Worm (Caenorhabditis elegans) whole organism, young adult: ENCODE results near the gene rpb-12.
A peak's percentile ranks its signal among the peaks of the same experiment; 100 is the strongest.

Experiments used
- B0019.2 ChIP-seq: fragments of 200-800 bp; sonication (Bioruptor generic); conservative IDR thresholded peaks from 2 replicates; pipeline ENCODE4 v1.3.6; 2022; ENCODE audit warnings: missing genetic modification reagents, missing genetic modification characterization, missing compliant biosample characterization
- D2030.7 ChIP-seq: fragments of 200-800 bp; sonication (Bioruptor generic); IDR thresholded peaks from 2 replicates; pipeline ENCODE4 v1.3.6; 2022; ENCODE audit warnings: missing genetic modification reagents, missing genetic modification characterization, missing compliant biosample characterization
- F33H1.4 ChIP-seq: fragments of 200-800 bp; sonication (Bioruptor generic); IDR thresholded peaks from 2 replicates; pipeline ENCODE4 v1.3.6; 2022; ENCODE audit warnings: missing genetic modification reagents, missing genetic modification characterization, missing compliant biosample characterization
- F39B2.1 ChIP-seq: fragments of 200-800 bp; sonication (Bioruptor generic); IDR thresholded peaks from 2 replicates; pipeline ENCODE4 v1.3.6; 2022; ENCODE audit warnings: missing genetic modification reagents, missing genetic modification characterization, missing compliant biosample characterization
- F55B11.4 ChIP-seq: sonication (generic microtip); optimal IDR thresholded peaks from 2 replicates; lab custom pipeline; 2016; ENCODE audit warnings: missing compliant biosample characterization, missing genetic modification characterization, borderline replicate concordance; ENCODE audit not compliant: insufficient read depth
- Y79H2A.3 ChIP-seq: fragments of 200-800 bp; sonication (Bioruptor generic); conservative IDR thresholded peaks from 2 replicates; pipeline ENCODE4 v1.3.6; 2022; ENCODE audit warnings: missing genetic modification reagents, missing genetic modification characterization, missing compliant biosample characterization
- athp-1 ChIP-seq: sonication (generic microtip); optimal IDR thresholded peaks from 2 replicates; lab custom pipeline; 2017; ENCODE audit warnings: mild to moderate bottlenecking, missing genetic modification characterization, missing compliant biosample characterization
- attf-3 ChIP-seq: fragments of 200-800 bp; sonication (Bioruptor generic); conservative IDR thresholded peaks from 2 replicates; pipeline ENCODE4 v1.3.6; 2022; ENCODE audit warnings: missing genetic modification reagents, missing genetic modification characterization, missing compliant biosample characterization
- attf-5 ChIP-seq: fragments of 200-800 bp; sonication (Bioruptor generic); optimal IDR thresholded peaks from 2 replicates; lab custom pipeline; 2018; ENCODE audit warnings: mild to moderate bottlenecking, missing genetic modification characterization, missing compliant biosample characterization
- bed-2 ChIP-seq: fragments of 200-800 bp; sonication (Bioruptor generic); IDR thresholded peaks from 2 replicates; pipeline ENCODE4 v1.3.6; 2022; ENCODE audit warnings: missing genetic modification reagents, missing genetic modification characterization, missing compliant biosample characterization
- cebp-2 ChIP-seq: fragments of 200-800 bp; sonication (Bioruptor generic); IDR thresholded peaks from 2 replicates; pipeline ENCODE4 v1.3.6; 2022; ENCODE audit warnings: missing genetic modification characterization, missing compliant biosample characterization
- ceh-40 ChIP-seq: fragments of 200-800 bp; sonication (Bioruptor generic); IDR thresholded peaks from 2 replicates; pipeline ENCODE4 v1.3.6; 2022; ENCODE audit warnings: missing genetic modification characterization, missing compliant biosample characterization
- die-1 ChIP-seq: sonication (generic microtip); optimal IDR thresholded peaks from 2 replicates; lab custom pipeline; 2016; ENCODE audit warnings: missing genotype, mild to moderate bottlenecking, missing genetic modification characterization, missing compliant biosample characterization
- dpff-1 ChIP-seq: sonication (generic microtip); optimal IDR thresholded peaks from 2 replicates; lab custom pipeline; 2017; ENCODE audit warnings: mild to moderate bottlenecking, missing genetic modification characterization, missing compliant biosample characterization
- efl-1 ChIP-seq: fragments of 150-350 bp; optimal IDR thresholded peaks from 2 replicates; lab custom pipeline; 2014; ENCODE audit warnings: missing biosample characterization, missing genetic modification reagents, missing genetic modification characterization
- egl-18 ChIP-seq: fragments of 200-800 bp; sonication (Bioruptor generic); IDR thresholded peaks from 2 replicates; pipeline ENCODE4 v1.3.6; 2022; ENCODE audit warnings: missing genetic modification reagents, missing genetic modification characterization, missing compliant biosample characterization
- ekl-4 ChIP-seq: fragments of 200-800 bp; sonication (Bioruptor generic); IDR thresholded peaks from 2 replicates; pipeline ENCODE4 v1.3.6; 2022; ENCODE audit warnings: missing genetic modification reagents, missing genetic modification characterization, missing compliant biosample characterization
- him-1 ChIP-seq: sonication (generic microtip); optimal IDR thresholded peaks from 2 replicates; lab custom pipeline; 2016; ENCODE audit warnings: missing genotype, missing genetic modification reagents, missing genetic modification characterization, missing compliant biosample characterization
- hlh-12 ChIP-seq: sonication (generic microtip); optimal IDR thresholded peaks from 2 replicates; lab custom pipeline; 2016; ENCODE audit warnings: missing genetic modification characterization, missing compliant biosample characterization
- hmg-20 ChIP-seq: fragments of 200-800 bp; sonication (Bioruptor generic); IDR thresholded peaks from 2 replicates; pipeline ENCODE4 v1.3.6; 2022; ENCODE audit warnings: missing genetic modification reagents, missing genetic modification characterization, missing compliant biosample characterization
- let-526 ChIP-seq: fragments of 200-800 bp; sonication (Bioruptor generic); IDR thresholded peaks from 2 replicates; pipeline ENCODE4 v1.3.6; 2022; ENCODE audit warnings: missing genetic modification reagents, missing genetic modification characterization, missing compliant biosample characterization
- let-607 ChIP-seq, 2 experiments: fragments of 200-800 bp in 1 of 2; sonication (Bioruptor generic) in 1 of 2; sonication (generic microtip) in 1 of 2; optimal IDR thresholded peaks; 2 replicates each; lab custom pipeline; 2016 to 2018; ENCODE audit warnings: mild to moderate bottlenecking in 2 of 2, missing compliant biosample characterization in 2 of 2, missing genetic modification characterization in 2 of 2, moderate library complexity in 2 of 2, missing genotype in 1 of 2
- lin-54 ChIP-seq: fragments of 200-800 bp; sonication (Bioruptor generic); optimal IDR thresholded peaks from 2 replicates; lab custom pipeline; 2018; ENCODE audit warnings: mild to moderate bottlenecking, missing genetic modification characterization, missing compliant biosample characterization
- madf-10 ChIP-seq: sonication (generic microtip); optimal IDR thresholded peaks from 2 replicates; lab custom pipeline; 2016; ENCODE audit warnings: mild to moderate bottlenecking, missing genetic modification characterization, missing compliant biosample characterization
- madf-8 ChIP-seq: fragments of 200-800 bp; sonication (Bioruptor generic); conservative IDR thresholded peaks from 2 replicates; pipeline ENCODE4 v1.3.6; 2022; ENCODE audit warnings: missing genetic modification reagents, missing genetic modification characterization, missing compliant biosample characterization
- mes-4 ChIP-seq: sonication (generic microtip); optimal IDR thresholded peaks from 2 replicates; lab custom pipeline; 2016; ENCODE audit warnings: missing genotype, missing genetic modification characterization, missing compliant biosample characterization
- nfya-1 ChIP-seq: sonication (generic microtip); optimal IDR thresholded peaks from 2 replicates; lab custom pipeline; 2017; ENCODE audit warnings: antibody characterized with exemption, missing compliant biosample characterization, missing genetic modification characterization, borderline replicate concordance; ENCODE audit not compliant: insufficient read depth
- nfya-2 ChIP-seq: fragments of 200-800 bp; sonication (Bioruptor generic); IDR thresholded peaks from 2 replicates; pipeline ENCODE4 v1.3.6; 2022; ENCODE audit warnings: missing genetic modification reagents, missing genetic modification characterization, missing compliant biosample characterization
- nhr-80 ChIP-seq: sonication (generic microtip); optimal IDR thresholded peaks from 2 replicates; lab custom pipeline; 2016; ENCODE audit warnings: missing genetic modification characterization, missing compliant biosample characterization
- rec-8 ChIP-seq, 2 experiments: sonication (generic microtip); optimal IDR thresholded peaks; 2 replicates each; lab custom pipeline; 2016; ENCODE audit warnings: mild to moderate bottlenecking in 2 of 2, missing genetic modification characterization in 2 of 2, missing genetic modification reagents in 2 of 2, missing genotype in 2 of 2, missing biosample characterization in 1 of 2, missing compliant biosample characterization in 1 of 2, moderate library complexity in 1 of 2
- snpc-1.3 ChIP-seq: sonication (generic microtip); optimal IDR thresholded peaks from 2 replicates; lab custom pipeline; 2017; ENCODE audit warnings: missing genetic modification characterization, mild to moderate bottlenecking, missing compliant biosample characterization, antibody characterized with exemption, moderate library complexity, missing genotype, missing genetic modification reagents; ENCODE audit not compliant: insufficient read depth
- snpc-3.4 ChIP-seq: sonication (generic microtip); optimal IDR thresholded peaks from 2 replicates; lab custom pipeline; 2017; ENCODE audit warnings: missing genetic modification characterization, mild to moderate bottlenecking, missing compliant biosample characterization, antibody characterized with exemption, moderate library complexity, missing genotype, missing genetic modification reagents
- snpc-4 ChIP-seq, 5 experiments: fragments of 150-350 bp in 1 of 5; sonication (generic microtip) in 4 of 5; optimal IDR thresholded peaks; 2 replicates each; lab custom pipeline; 2014 to 2018; ENCODE audit warnings: missing genetic modification characterization in 5 of 5, missing biosample characterization in 3 of 5, antibody characterized with exemption in 2 of 5, mild to moderate bottlenecking in 2 of 5, missing compliant biosample characterization in 2 of 5, missing genotype in 2 of 5, moderate library complexity in 2 of 5, missing genetic modification reagents in 1 of 5
- somi-1 ChIP-seq: fragments of 200-800 bp; sonication (Bioruptor generic); optimal IDR thresholded peaks from 2 replicates; lab custom pipeline; 2018; ENCODE audit warnings: mild to moderate bottlenecking, missing genetic modification characterization, missing compliant biosample characterization
- tbp1 ChIP-seq: fragments of 200-800 bp; sonication (Bioruptor generic); optimal IDR thresholded peaks from 2 replicates; lab custom pipeline; 2018; ENCODE audit warnings: mild to moderate bottlenecking, missing genetic modification characterization, missing compliant biosample characterization
- tbx-9 ChIP-seq: sonication (generic microtip); optimal IDR thresholded peaks from 2 replicates; lab custom pipeline; 2016; ENCODE audit warnings: borderline replicate concordance, missing genetic modification characterization, inconsistent platforms, missing compliant biosample characterization
- unc-130 ChIP-seq: sonication (generic microtip); optimal IDR thresholded peaks from 2 replicates; lab custom pipeline; 2016; ENCODE audit warnings: missing genetic modification reagents, missing genetic modification characterization, missing compliant biosample characterization
- zim-3 ChIP-seq: sonication (generic microtip); optimal IDR thresholded peaks from 2 replicates; lab custom pipeline; 2017; ENCODE audit warnings: mild to moderate bottlenecking, missing genetic modification characterization, moderate library complexity, missing compliant biosample characterization
- ztf-3 ChIP-seq: fragments of 200-800 bp; sonication (Bioruptor generic); optimal IDR thresholded peaks from 2 replicates; lab custom pipeline; 2018; ENCODE audit warnings: mild to moderate bottlenecking, missing genetic modification characterization, missing compliant biosample characterization

The rpb-12 gene

DNA sequence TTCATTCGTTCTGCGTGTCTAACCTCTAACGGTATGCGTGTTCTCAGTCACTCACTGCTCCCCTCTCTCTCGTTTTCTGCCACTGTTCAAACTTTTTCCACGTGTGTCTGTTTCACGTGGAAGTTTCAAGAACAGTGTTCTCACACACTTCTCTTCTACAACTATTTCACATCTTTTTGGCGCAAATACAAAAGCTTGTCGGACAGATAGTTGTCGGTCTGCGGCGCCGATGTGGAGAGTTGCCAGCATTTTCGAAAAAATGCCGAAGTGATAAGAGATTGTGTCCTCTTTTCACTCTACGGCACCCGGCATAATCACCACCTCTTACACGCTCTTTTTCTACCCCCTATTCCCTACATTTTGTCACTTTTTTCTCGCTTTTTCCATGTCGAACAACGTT is 28.3 kb downstream of the rpb-12 start:
- TF ChIP-seq madf-8 (GFP tag; lab: Robert Waterston, UW) (no peak), nhr-80 (tag; lab: Kevin White, UChicago) (peak; percentile 85), egl-18 (no peak), lin-54 (GFP tag; lab: Kevin White, UChicago) (no peak), B0019.2 (GFP tag; lab: Robert Waterston, UW) (no peak), let-526 (GFP tag; lab: Robert Waterston, UW) (peak; percentile 12; the same call in 1 of the 2 replicates), snpc-3.4 (no peak), zim-3 (tag; lab: Kevin White, UChicago) (no peak), attf-5 (GFP tag; lab: Kevin White, UChicago) (peak; percentile 25), ekl-4 (GFP tag; lab: Robert Waterston, UW) (no peak), nfya-2 (GFP tag; lab: Robert Waterston, UW) (no peak), ceh-40 (no peak), tbp1 (GFP tag; lab: Kevin White, UChicago) (no peak), Y79H2A.3 (GFP tag; lab: Robert Waterston, UW) (no peak), cebp-2 (0 out of 2 replicates have a peak, but pooled peaks have one; percentile 69), nfya-1 (no peak), rec-8 (tag; optimal IDR thresholded peaks at IDR 0.05; lab: Kevin White, UChicago) (no peak), dpff-1 (no peak), tbx-9 (tag; lab: Kevin White, UChicago) (no peak), let-607 (tag; optimal IDR thresholded peaks at IDR 0.05; lab: Kevin White, UChicago) (peak; percentile 41 to 86)
- TF ChIP-seq, all 124 proteins: peak for 5

DNA sequence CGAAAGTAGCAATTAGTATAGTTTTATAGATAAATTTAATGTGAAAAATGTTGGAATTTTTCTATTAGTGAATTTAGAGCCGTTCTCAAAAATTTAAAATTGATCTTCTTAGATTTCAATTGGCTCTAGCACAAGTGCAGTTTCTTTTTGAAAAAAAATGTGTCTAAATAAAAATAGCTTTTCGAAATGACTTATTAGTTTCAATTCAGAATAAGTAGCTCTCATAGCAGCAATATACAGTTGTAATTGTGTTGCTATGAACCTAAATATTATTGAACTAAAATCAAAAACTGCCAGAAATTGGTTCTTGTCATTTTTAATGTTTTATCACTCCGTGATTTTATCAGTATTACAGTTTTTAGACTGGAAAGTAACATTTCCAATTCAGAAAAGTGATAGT is 29.0 kb downstream of the rpb-12 start:
- TF ChIP-seq hmg-20 (GFP tag; lab: Robert Waterston, UW) (no peak), F33H1.4 (GFP tag; lab: Robert Waterston, UW) (no peak), attf-5 (GFP tag; lab: Kevin White, UChicago) (no peak), snpc-4 (GFP tag; optimal IDR thresholded peaks at IDR 0.05; lab: Kevin White, UChicago) (no peak), snpc-4 (tag; optimal IDR thresholded peaks at IDR 0.05; lab: Kevin White, UChicago) (no peak), snpc-1.3 (no peak), ztf-3 (GFP tag; lab: Kevin White, UChicago) (no peak), athp-1 (tag; lab: Kevin White, UChicago) (no peak), die-1 (tag; lab: Kevin White, UChicago) (no peak), F55B11.4 (tag; lab: Kevin White, UChicago) (no peak), unc-130 (GFP tag; lab: Kevin White, UChicago) (no peak), somi-1 (GFP tag; lab: Kevin White, UChicago) (no peak), madf-10 (tag; lab: Kevin White, UChicago) (no peak)
- TF ChIP-seq, all 124 proteins: peak for 0

DNA sequence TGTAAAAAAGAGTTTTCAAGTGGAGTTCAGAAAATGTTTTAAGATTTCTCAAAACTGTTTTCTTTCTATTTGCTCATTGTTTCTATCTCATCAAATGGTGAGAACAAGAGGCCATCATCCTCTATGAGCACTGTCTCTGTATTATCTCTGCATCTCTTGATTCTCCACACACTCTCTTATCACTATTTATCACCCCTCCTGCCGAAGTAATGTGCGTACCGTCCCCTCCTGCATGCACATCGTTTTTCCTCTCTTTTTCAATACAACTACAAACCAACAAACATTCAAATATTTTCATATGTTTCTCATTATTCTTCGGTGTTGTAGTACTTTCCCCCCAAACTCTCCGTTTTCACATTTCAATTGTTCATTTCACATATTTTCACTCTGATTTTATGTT is 30.2 kb downstream of the rpb-12 start:
- TF ChIP-seq him-1 = no peak
- TF ChIP-seq nhr-80 (tag; lab: Kevin White, UChicago) = peak; percentile 71

DNA sequence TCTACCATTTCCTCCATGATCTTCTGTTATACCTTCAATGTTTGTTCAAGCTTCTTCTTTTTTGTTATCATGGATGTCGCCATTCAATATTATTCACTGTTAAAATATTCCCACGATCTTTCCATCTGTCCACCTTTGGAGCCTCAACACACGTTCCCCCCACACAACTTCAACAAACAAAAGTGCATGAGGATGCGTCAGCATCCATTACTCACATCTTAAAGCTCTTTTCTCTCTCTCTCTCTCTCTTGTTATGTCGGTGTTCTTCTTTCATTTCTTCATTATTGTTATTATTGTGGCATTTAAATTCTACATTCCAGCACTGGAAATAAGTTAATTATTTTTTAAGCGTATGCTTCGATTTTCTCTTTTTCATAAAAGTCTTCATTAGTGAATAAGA is 32.6 kb downstream of the rpb-12 start:
- no peak for TF ChIP-seq bed-2 (GFP tag; lab: Robert Waterston, UW)
- no peak for TF ChIP-seq efl-1 (GFP tag; lab: Kevin White, UChicago)
- TF ChIP-seq F39B2.1 (GFP tag; lab: Robert Waterston, UW) = no peak
- TF ChIP-seq mes-4 (tag; lab: Kevin White, UChicago) = no peak
- TF ChIP-seq hlh-12 (tag; lab: Kevin White, UChicago) = no peak
- TF ChIP-seq attf-3 (GFP tag; lab: Robert Waterston, UW) = no peak
- no peak for TF ChIP-seq D2030.7
- TF ChIP-seq tbp1 (GFP tag; lab: Kevin White, UChicago) = no peak
- no peak for TF ChIP-seq nhr-80 (tag; lab: Kevin White, UChicago)
